Worm (Caenorhabditis elegans) whole organism, L4 larva: ENCODE data around the gene grd-13.

ENCODE experiments used
- D1046.2 ChIP-seq: fragments of 200-800 bp; sonication (Bioruptor generic); IDR thresholded peaks from 2 replicates; pipeline ENCODE4 v1.3.6; 2022; ENCODE audit warnings: missing genetic modification characterization, missing compliant biosample characterization
- F26F4.8 ChIP-seq: fragments of 200-800 bp; sonication (Bioruptor generic); conservative IDR thresholded peaks from 2 replicates; pipeline ENCODE4 v1.3.6; 2022; ENCODE audit warnings: missing genetic modification characterization, missing compliant biosample characterization
- F37D6.2 ChIP-seq: sonication (generic microtip); optimal IDR thresholded peaks from 2 replicates; lab custom pipeline; 2016; ENCODE audit warnings: mild to moderate bottlenecking, missing genetic modification characterization, missing compliant biosample characterization
- T26A8.4 ChIP-seq: fragments of 200-800 bp; sonication (Bioruptor generic); IDR thresholded peaks from 2 replicates; pipeline ENCODE4 v1.3.6; 2022; ENCODE audit warnings: missing genetic modification characterization, missing compliant biosample characterization
- Y105C5A.15 ChIP-seq: fragments of 200-800 bp; sonication (Bioruptor generic); IDR thresholded peaks from 2 replicates; pipeline ENCODE4 v1.3.6; 2022; ENCODE audit warnings: missing genetic modification characterization, missing compliant biosample characterization
- aly-2 ChIP-seq: sonication (generic microtip); optimal IDR thresholded peaks from 2 replicates; lab custom pipeline; 2018; ENCODE audit warnings: missing biosample characterization, missing genetic modification characterization
- ama-1 ChIP-seq: fragments of 150-350 bp; optimal IDR thresholded peaks from 2 replicates; lab custom pipeline; 2014; ENCODE audit warnings: inconsistent platforms, mixed read lengths
- attf-4 ChIP-seq: sonication (generic microtip); optimal IDR thresholded peaks from 3 replicates; lab custom pipeline; 2017; ENCODE audit warnings: missing biosample characterization, missing genetic modification characterization
- ceh-20 ChIP-seq: fragments of 200-800 bp; sonication (Bioruptor generic); IDR thresholded peaks from 2 replicates; pipeline ENCODE4 v1.3.6; 2022; ENCODE audit warnings: missing genetic modification reagents, missing genetic modification characterization, missing compliant biosample characterization
- ceh-28 ChIP-seq: fragments of 150-350 bp; optimal IDR thresholded peaks from 2 replicates; lab custom pipeline; 2014; ENCODE audit warnings: missing biosample characterization, missing genetic modification reagents, missing genetic modification characterization
- ceh-44 ChIP-seq: fragments of 200-800 bp; sonication (Bioruptor generic); IDR thresholded peaks from 2 replicates; pipeline ENCODE4 v1.3.6; 2022; ENCODE audit warnings: missing genetic modification reagents, missing genetic modification characterization, missing compliant biosample characterization
- ctbp-1 ChIP-seq: fragments of 200-800 bp; sonication (Bioruptor generic); IDR thresholded peaks from 2 replicates; pipeline ENCODE4 v1.3.6; 2022; ENCODE audit warnings: missing genetic modification reagents, missing genetic modification characterization, missing compliant biosample characterization
- daf-16 ChIP-seq, 3 experiments: sonication (generic microtip); optimal IDR thresholded peaks; 2 replicates each; lab custom pipeline; 2016 to 2017; ENCODE audit warnings: missing genetic modification characterization in 3 of 3, missing genetic modification reagents in 3 of 3, mild to moderate bottlenecking in 2 of 3, missing compliant biosample characterization in 2 of 3, missing biosample characterization in 1 of 3, moderate library complexity in 1 of 3
- daf-19 ChIP-seq: fragments of 200-800 bp; sonication (Bioruptor generic); conservative IDR thresholded peaks from 2 replicates; pipeline ENCODE4 v1.3.6; 2022; ENCODE audit warnings: missing genetic modification characterization, missing compliant biosample characterization
- daf-8 ChIP-seq: fragments of 200-800 bp; sonication (Bioruptor generic); IDR thresholded peaks from 2 replicates; pipeline ENCODE4 v1.3.6; 2022; ENCODE audit warnings: missing genetic modification characterization, missing compliant biosample characterization
- dmd-6 ChIP-seq: fragments of 200-800 bp; sonication (Bioruptor generic); IDR thresholded peaks from 2 replicates; pipeline ENCODE4 v1.3.6; 2022; ENCODE audit warnings: missing genetic modification reagents, missing genetic modification characterization, missing compliant biosample characterization
- hif-1 ChIP-seq, 2 experiments: sonication (generic microtip); optimal IDR thresholded peaks; 2 replicates each; lab custom pipeline; 2016 to 2017; ENCODE audit warnings: missing compliant biosample characterization in 2 of 2, missing genetic modification characterization in 2 of 2, missing genetic modification reagents in 2 of 2, missing genotype in 2 of 2, mild to moderate bottlenecking in 1 of 2
- hlh-11 ChIP-seq: fragments of 200-800 bp; sonication (Bioruptor generic); optimal IDR thresholded peaks from 2 replicates; lab custom pipeline; 2018; ENCODE audit warnings: mild to moderate bottlenecking, missing genetic modification characterization, missing compliant biosample characterization
- jun-1 ChIP-seq: fragments of 150-350 bp; optimal IDR thresholded peaks from 2 replicates; lab custom pipeline; 2014; ENCODE audit warnings: missing biosample characterization, missing genetic modification reagents, missing genetic modification characterization
- lin-13 ChIP-seq: fragments of 150-350 bp; optimal IDR thresholded peaks from 2 replicates; lab custom pipeline; 2014; ENCODE audit warnings: missing biosample characterization, missing genetic modification reagents, missing genetic modification characterization
- lin-38 ChIP-seq: fragments of 200-800 bp; sonication (Bioruptor generic); IDR thresholded peaks from 2 replicates; pipeline ENCODE4 v1.3.6; 2022; ENCODE audit warnings: missing genetic modification reagents, missing genetic modification characterization, missing compliant biosample characterization
- lin-39 ChIP-seq: fragments of 150-350 bp; optimal IDR thresholded peaks from 2 replicates; lab custom pipeline; 2014; ENCODE audit warnings: missing biosample characterization, missing genetic modification reagents, missing genetic modification characterization
- lsy-2 ChIP-seq, 2 experiments: fragments of 150-350 bp in 1 of 2; sonication (generic microtip) in 1 of 2; optimal IDR thresholded peaks; 2 replicates each; lab custom pipeline; 2014 to 2017; ENCODE audit warnings: missing biosample characterization in 2 of 2, missing genetic modification characterization in 2 of 2
- madf-9 ChIP-seq: fragments of 200-800 bp; sonication (Bioruptor generic); conservative IDR thresholded peaks from 2 replicates; pipeline ENCODE4 v1.3.6; 2022; ENCODE audit warnings: missing genetic modification reagents, missing genetic modification characterization, missing compliant biosample characterization
- mdt-29 ChIP-seq: fragments of 200-800 bp; sonication (Bioruptor generic); IDR thresholded peaks from 2 replicates; pipeline ENCODE4 v1.3.6; 2022; ENCODE audit warnings: missing genetic modification reagents, missing genetic modification characterization, missing compliant biosample characterization
- mes-2 ChIP-seq: sonication (generic microtip); optimal IDR thresholded peaks from 2 replicates; lab custom pipeline; 2016; ENCODE audit warnings: missing genotype, mild to moderate bottlenecking, missing genetic modification characterization, missing compliant biosample characterization; ENCODE audit not compliant: poor library complexity, severe bottlenecking
- nhr-10 ChIP-seq: fragments of 150-350 bp; optimal IDR thresholded peaks from 2 replicates; lab custom pipeline; 2014; ENCODE audit warnings: missing biosample characterization, missing genetic modification characterization
- nhr-11 ChIP-seq: fragments of 150-350 bp; optimal IDR thresholded peaks from 2 replicates; lab custom pipeline; 2014; ENCODE audit warnings: missing biosample characterization, missing genetic modification characterization
- nhr-48 ChIP-seq: sonication (generic microtip); optimal IDR thresholded peaks from 2 replicates; lab custom pipeline; 2016; ENCODE audit warnings: mild to moderate bottlenecking, missing genetic modification characterization, missing compliant biosample characterization
- rbr-2 ChIP-seq: sonication (generic microtip); optimal IDR thresholded peaks from 2 replicates; lab custom pipeline; 2016; ENCODE audit warnings: missing genotype, missing genetic modification characterization, missing compliant biosample characterization
- set-16 ChIP-seq: fragments of 200-800 bp; sonication (Bioruptor generic); IDR thresholded peaks from 2 replicates; pipeline ENCODE4 v1.3.6; 2022; ENCODE audit warnings: missing genetic modification reagents, missing genetic modification characterization, missing compliant biosample characterization
- unc-130 ChIP-seq: sonication (generic microtip); optimal IDR thresholded peaks from 2 replicates; lab custom pipeline; 2016; ENCODE audit warnings: missing genetic modification reagents, missing genetic modification characterization, missing compliant biosample characterization
- unc-39 ChIP-seq: sonication (generic microtip); optimal IDR thresholded peaks from 2 replicates; lab custom pipeline; 2017; ENCODE audit warnings: missing biosample characterization, missing genetic modification characterization
- unc-62 ChIP-seq, 3 experiments: fragments of 150-350 bp in 1 of 3; sonication (generic microtip); optimal IDR thresholded peaks in 2 of 3; peaks in 1 of 3; 1 replicate in 1 of 3; 2 replicates in 2 of 3; lab custom pipeline; 2014 to 2017; ENCODE audit warnings: missing biosample characterization in 3 of 3, missing genetic modification characterization in 3 of 3, missing genetic modification reagents in 3 of 3, missing genotype in 1 of 3
- zfp-3 ChIP-seq: fragments of 200-800 bp; sonication (Bioruptor generic); conservative IDR thresholded peaks from 2 replicates; pipeline ENCODE4 v1.3.6; 2022; ENCODE audit warnings: missing genetic modification reagents, missing genetic modification characterization, missing compliant biosample characterization
- zip-11 ChIP-seq: fragments of 200-800 bp; sonication (Bioruptor generic); IDR thresholded peaks from 2 replicates; pipeline ENCODE4 v1.3.6; 2022; ENCODE audit warnings: missing genetic modification characterization, missing compliant biosample characterization

The grd-13 gene

DNA sequence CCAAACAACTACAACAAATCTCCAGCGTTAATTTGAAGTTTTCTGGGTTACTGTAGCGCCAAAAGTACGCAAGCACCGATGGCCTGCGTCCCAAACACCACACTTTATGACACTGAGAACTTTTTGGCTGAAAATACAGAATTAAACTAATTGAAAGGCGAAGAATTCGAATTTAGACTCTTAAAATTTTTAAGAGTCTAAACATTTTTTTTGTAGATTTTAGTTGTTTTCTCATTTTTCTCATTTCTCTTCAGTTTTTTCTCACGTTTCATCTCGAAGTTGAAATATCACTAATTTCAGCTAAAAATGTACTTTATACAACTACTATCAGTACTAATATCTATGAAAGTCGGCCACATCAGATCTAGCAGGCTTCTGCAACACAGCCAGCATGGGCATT, 22.7 kb upstream of the grd-13 start, which contains the start of gene lgc-9:
lgc-9 (plus strand) TSS at position 301 of the 400 bp plus-strand sequence.
- TF ChIP-seq ceh-20 (no peak), F26F4.8 (GFP tag; lab: Robert Waterston, UW) (no peak), jun-1 (tag; lab: Kevin White, UChicago) (no peak), madf-9 (GFP tag; lab: Robert Waterston, UW) (no peak), zip-11 (GFP tag; lab: Robert Waterston, UW) (no peak), daf-8 (GFP tag; lab: Robert Waterston, UW) (no peak), unc-130 (GFP tag; lab: Kevin White, UChicago) (no peak), hlh-11 (tag; lab: Kevin White, UChicago) (no peak), lsy-2 (tag; optimal IDR thresholded peaks at IDR 0.05; lab: Kevin White, UChicago) (no peak), ceh-28 (tag; lab: Kevin White, UChicago) (no peak), mes-2 (tag; lab: Kevin White, UChicago) (no peak), set-16 (GFP tag; lab: Robert Waterston, UW) (no peak), nhr-48 (no peak), unc-39 (tag; lab: Kevin White, UChicago) (no peak), lin-13 (GFP tag; lab: Kevin White, UChicago) (no peak), dmd-6 (GFP tag; lab: Robert Waterston, UW) (no peak), lin-39 (tag; lab: Kevin White, UChicago) (no peak), rbr-2 (no peak)

DNA sequence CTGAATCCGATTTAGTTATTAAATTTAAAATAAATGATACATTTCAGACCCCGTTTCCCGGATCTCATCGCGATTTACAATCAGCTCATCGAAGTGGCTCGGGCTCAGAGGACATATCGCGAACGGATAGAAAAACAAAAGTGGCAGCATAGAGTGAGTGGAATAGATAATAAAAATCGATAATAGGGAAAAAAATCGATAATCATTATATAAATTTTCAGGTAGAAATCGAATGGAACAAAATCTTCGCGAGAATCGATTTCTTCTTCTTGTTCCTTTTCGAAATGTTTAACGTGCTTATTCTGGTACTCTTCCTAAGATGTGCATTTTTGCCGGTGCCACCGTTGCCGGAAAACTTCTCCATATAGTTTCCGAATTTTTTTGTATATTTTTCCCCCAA, 19.4 kb upstream of the grd-13 start:
- TF ChIP-seq mdt-29 (GFP tag; lab: Robert Waterston, UW) = no peak
- TF ChIP-seq ceh-28 (tag; lab: Kevin White, UChicago) = peak; percentile 61

DNA sequence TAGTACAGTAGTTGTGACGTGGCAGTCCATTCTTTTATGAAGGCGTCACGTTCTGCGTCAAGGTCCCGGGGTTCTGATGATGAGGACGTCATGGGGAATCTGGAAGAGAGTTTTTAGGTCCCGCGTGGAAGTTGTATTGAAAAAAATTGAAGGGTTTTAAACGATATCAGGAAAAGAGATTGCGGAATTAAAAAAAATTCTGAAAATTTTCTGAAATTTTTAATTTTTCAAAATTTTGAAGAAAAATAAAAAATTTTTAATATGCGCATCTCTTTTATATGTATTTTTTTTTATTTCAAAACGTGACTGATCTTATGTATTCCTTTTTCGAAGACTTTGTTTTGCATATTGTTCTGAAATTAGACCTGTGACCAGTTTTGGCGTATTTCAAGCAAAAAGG, 15.6 kb upstream of the grd-13 start, which contains the start of gene C04C3.6:
C04C3.6 (minus strand) TSS at position 101 of the 400 bp plus-strand sequence.
- TF ChIP-seq Y105C5A.15 (no peak), ama-1 (lab: Kevin White, UChicago) (no peak), D1046.2 (GFP tag; lab: Robert Waterston, UW) (no peak), T26A8.4 (no peak), ceh-44 (GFP tag; lab: Robert Waterston, UW) (no peak), attf-4 (tag; lab: Kevin White, UChicago) (no peak), daf-16 (GFP tag; optimal IDR thresholded peaks at IDR 0.05; lab: Kevin White, UChicago) (no peak), daf-16 (tag; optimal IDR thresholded peaks at IDR 0.05; lab: Kevin White, UChicago) (no peak), zfp-3 (GFP tag; lab: Robert Waterston, UW) (no peak), ctbp-1 (GFP tag; lab: Robert Waterston, UW) (no peak), F26F4.8 (GFP tag; lab: Robert Waterston, UW) (no peak), lin-38 (GFP tag; lab: Robert Waterston, UW) (no peak), daf-19 (no peak), hif-1 (tag; optimal IDR thresholded peaks at IDR 0.05; lab: Kevin White, UChicago) (no peak), aly-2 (tag; lab: Kevin White, UChicago) (no peak), nhr-11 (tag; lab: Kevin White, UChicago) (no peak), F37D6.2 (tag; lab: Kevin White, UChicago) (no peak), nhr-10 (no peak)

DNA sequence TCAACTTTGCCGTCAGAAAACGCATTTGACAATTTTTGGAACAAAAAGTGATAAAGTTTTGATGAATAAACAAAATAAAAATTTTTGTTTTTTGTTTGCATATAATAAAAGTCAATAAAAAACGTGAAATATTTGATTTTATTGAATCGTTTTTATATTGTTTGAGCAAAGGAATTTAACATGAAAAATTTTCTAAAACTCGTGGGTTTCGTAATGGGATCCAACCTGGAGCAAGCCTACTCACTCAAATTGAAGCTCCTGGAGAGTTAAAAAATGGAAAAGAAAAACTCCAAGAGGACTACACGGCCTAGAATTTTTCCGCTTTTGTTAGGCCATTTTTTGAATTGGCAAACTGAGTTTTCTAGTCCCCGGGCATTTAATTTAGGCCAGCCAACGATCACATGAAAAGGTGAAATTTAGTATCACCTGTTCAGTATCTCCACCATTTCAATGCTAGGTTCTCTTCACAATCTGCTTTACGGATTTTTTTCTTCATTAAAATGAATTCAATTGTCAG, 9.6 kb upstream of the grd-13 start, which contains the start of the genes C04C3.9 and srz-60:
C04C3.9 (minus strand) TSS at position 101 of the 517 bp plus-strand sequence.
srz-60 (plus strand) TSS at position 467 of the 517 bp plus-strand sequence.
- TF ChIP-seq ceh-20 (no peak), unc-62 (GFP tag; optimal IDR thresholded peaks at IDR 0.05 in 1 of 2; lab: Kevin White, UChicago) (peak in 1 of 2 experiments; percentile 30), unc-62 (tag; optimal IDR thresholded peaks at IDR 0.05; lab: Kevin White, UChicago) (no peak)
